Worm (Caenorhabditis elegans) whole organism, L4 larva: Measurements from ENCODE around the gene obr-2.

Experiments
- F10B5.3 ChIP-seq: sonication (generic microtip); optimal IDR thresholded peaks from 2 replicates; lab custom pipeline; 2016; ENCODE audit warnings: mild to moderate bottlenecking, missing genetic modification characterization, missing compliant biosample characterization
- F26F4.8 ChIP-seq: fragments of 200-800 bp; sonication (Bioruptor generic); conservative IDR thresholded peaks from 2 replicates; pipeline ENCODE4 v1.3.6; 2022; ENCODE audit warnings: missing genetic modification characterization, missing compliant biosample characterization
- F49E8.2 ChIP-seq: sonication (generic microtip); optimal IDR thresholded peaks from 2 replicates; lab custom pipeline; 2016; ENCODE audit warnings: missing compliant biosample characterization, mild to moderate bottlenecking, missing genetic modification characterization, borderline replicate concordance
- R02D3.7 ChIP-seq: fragments of 150-350 bp; sonication (generic microtip); optimal IDR thresholded peaks from 3 replicates; lab custom pipeline; 2014; ENCODE audit warnings: missing biosample characterization, missing genetic modification characterization
- T20F7.1 ChIP-seq: fragments of 200-800 bp; sonication (Bioruptor generic); optimal IDR thresholded peaks from 2 replicates; lab custom pipeline; 2018; ENCODE audit warnings: mild to moderate bottlenecking, missing genetic modification characterization, missing compliant biosample characterization
- Y48G9A.11 ChIP-seq: fragments of 200-800 bp; sonication (Bioruptor generic); IDR thresholded peaks from 2 replicates; pipeline ENCODE4 v1.3.6; 2022; ENCODE audit warnings: missing genetic modification reagents, missing genetic modification characterization, missing compliant biosample characterization
- Y5F2A.4 ChIP-seq: fragments of 200-800 bp; sonication (Bioruptor generic); optimal IDR thresholded peaks from 2 replicates; lab custom pipeline; 2018; ENCODE audit warnings: mild to moderate bottlenecking, missing genetic modification characterization, missing compliant biosample characterization
- ZK337.2 ChIP-seq: fragments of 200-800 bp; sonication (Bioruptor generic); IDR thresholded peaks from 2 replicates; pipeline ENCODE4 v1.3.6; 2022; ENCODE audit warnings: missing genetic modification reagents, missing genetic modification characterization, missing compliant biosample characterization
- aha-1 ChIP-seq: fragments of 150-350 bp; peaks from one replicate; lab custom pipeline; 2014; ENCODE audit warnings: missing biosample characterization, missing genetic modification characterization
- cey-2 ChIP-seq: sonication (generic microtip); optimal IDR thresholded peaks from 3 replicates; lab custom pipeline; 2017; ENCODE audit warnings: missing genetic modification characterization, mild to moderate bottlenecking, missing compliant biosample characterization, antibody characterized with exemption, borderline replicate concordance; ENCODE audit not compliant: insufficient read depth
- ctbp-1 ChIP-seq: fragments of 200-800 bp; sonication (Bioruptor generic); IDR thresholded peaks from 2 replicates; pipeline ENCODE4 v1.3.6; 2022; ENCODE audit warnings: missing genetic modification reagents, missing genetic modification characterization, missing compliant biosample characterization
- daf-12 ChIP-seq: fragments of 150-350 bp; optimal IDR thresholded peaks from 2 replicates; lab custom pipeline; 2014; ENCODE audit warnings: missing biosample characterization, missing genetic modification reagents, missing genetic modification characterization
- daf-16 ChIP-seq, 3 experiments: sonication (generic microtip); optimal IDR thresholded peaks; 2 replicates each; lab custom pipeline; 2016 to 2017; ENCODE audit warnings: missing genetic modification characterization in 3 of 3, missing genetic modification reagents in 3 of 3, mild to moderate bottlenecking in 2 of 3, missing compliant biosample characterization in 2 of 3, missing biosample characterization in 1 of 3, moderate library complexity in 1 of 3
- dmd-6 ChIP-seq: fragments of 200-800 bp; sonication (Bioruptor generic); IDR thresholded peaks from 2 replicates; pipeline ENCODE4 v1.3.6; 2022; ENCODE audit warnings: missing genetic modification reagents, missing genetic modification characterization, missing compliant biosample characterization
- dpl-1 ChIP-seq: fragments of 150-350 bp; optimal IDR thresholded peaks from 2 replicates; lab custom pipeline; 2014; ENCODE audit warnings: missing biosample characterization, missing genetic modification reagents, missing genetic modification characterization
- dve-1 ChIP-seq: sonication (generic microtip); optimal IDR thresholded peaks from 2 replicates; lab custom pipeline; 2017; ENCODE audit warnings: antibody characterized with exemption, mild to moderate bottlenecking, missing genetic modification characterization, missing compliant biosample characterization; ENCODE audit not compliant: insufficient read depth
- gei-8 ChIP-seq: fragments of 200-800 bp; sonication (Bioruptor generic); optimal IDR thresholded peaks from 2 replicates; lab custom pipeline; 2018; ENCODE audit warnings: mild to moderate bottlenecking, missing genetic modification characterization, missing compliant biosample characterization
- hlh-11 ChIP-seq: fragments of 200-800 bp; sonication (Bioruptor generic); optimal IDR thresholded peaks from 2 replicates; lab custom pipeline; 2018; ENCODE audit warnings: mild to moderate bottlenecking, missing genetic modification characterization, missing compliant biosample characterization
- lin-15B ChIP-seq: fragments of 150-350 bp; sonication (generic microtip); optimal IDR thresholded peaks from 3 replicates; lab custom pipeline; 2014; ENCODE audit warnings: missing biosample characterization, missing genetic modification characterization
- lin-29 ChIP-seq: fragments of 200-800 bp; sonication (Bioruptor generic); IDR thresholded peaks from 2 replicates; pipeline ENCODE4 v1.3.6; 2022; ENCODE audit warnings: missing genetic modification reagents, missing genetic modification characterization, missing compliant biosample characterization
- lin-38 ChIP-seq: fragments of 200-800 bp; sonication (Bioruptor generic); IDR thresholded peaks from 2 replicates; pipeline ENCODE4 v1.3.6; 2022; ENCODE audit warnings: missing genetic modification reagents, missing genetic modification characterization, missing compliant biosample characterization
- lsy-2 ChIP-seq, 2 experiments: fragments of 150-350 bp in 1 of 2; sonication (generic microtip) in 1 of 2; optimal IDR thresholded peaks; 2 replicates each; lab custom pipeline; 2014 to 2017; ENCODE audit warnings: missing biosample characterization in 2 of 2, missing genetic modification characterization in 2 of 2
- mes-2 ChIP-seq: sonication (generic microtip); optimal IDR thresholded peaks from 2 replicates; lab custom pipeline; 2016; ENCODE audit warnings: missing genotype, mild to moderate bottlenecking, missing genetic modification characterization, missing compliant biosample characterization; ENCODE audit not compliant: poor library complexity, severe bottlenecking
- mxl-3 ChIP-seq: fragments of 200-800 bp; sonication (Bioruptor generic); optimal IDR thresholded peaks from 2 replicates; lab custom pipeline; 2018; ENCODE audit warnings: mild to moderate bottlenecking, missing genetic modification characterization, missing compliant biosample characterization
- nhr-111 ChIP-seq: fragments of 200-800 bp; sonication (Bioruptor generic); optimal IDR thresholded peaks from 2 replicates; lab custom pipeline; 2018; ENCODE audit warnings: mild to moderate bottlenecking, missing genetic modification characterization, missing compliant biosample characterization
- nhr-28 ChIP-seq: fragments of 150-350 bp; optimal IDR thresholded peaks from 2 replicates; lab custom pipeline; 2014; ENCODE audit warnings: missing biosample characterization, missing genetic modification characterization
- rbr-2 ChIP-seq: sonication (generic microtip); optimal IDR thresholded peaks from 2 replicates; lab custom pipeline; 2016; ENCODE audit warnings: missing genotype, missing genetic modification characterization, missing compliant biosample characterization
- saeg-2 ChIP-seq: fragments of 200-800 bp; sonication (Bioruptor generic); IDR thresholded peaks from 2 replicates; pipeline ENCODE4 v1.3.6; 2022; ENCODE audit warnings: missing genetic modification reagents, missing genetic modification characterization, missing compliant biosample characterization
- skn-1 ChIP-seq: fragments of 150-350 bp; optimal IDR thresholded peaks from 2 replicates; lab custom pipeline; 2014; ENCODE audit warnings: missing biosample characterization, missing genetic modification characterization
- unc-130 ChIP-seq: sonication (generic microtip); optimal IDR thresholded peaks from 2 replicates; lab custom pipeline; 2016; ENCODE audit warnings: missing genetic modification reagents, missing genetic modification characterization, missing compliant biosample characterization
- zag-1 ChIP-seq: fragments of 150-350 bp; optimal IDR thresholded peaks from 2 replicates; lab custom pipeline; 2014; ENCODE audit warnings: missing biosample characterization, missing genetic modification characterization

The obr-2 gene

DNA sequence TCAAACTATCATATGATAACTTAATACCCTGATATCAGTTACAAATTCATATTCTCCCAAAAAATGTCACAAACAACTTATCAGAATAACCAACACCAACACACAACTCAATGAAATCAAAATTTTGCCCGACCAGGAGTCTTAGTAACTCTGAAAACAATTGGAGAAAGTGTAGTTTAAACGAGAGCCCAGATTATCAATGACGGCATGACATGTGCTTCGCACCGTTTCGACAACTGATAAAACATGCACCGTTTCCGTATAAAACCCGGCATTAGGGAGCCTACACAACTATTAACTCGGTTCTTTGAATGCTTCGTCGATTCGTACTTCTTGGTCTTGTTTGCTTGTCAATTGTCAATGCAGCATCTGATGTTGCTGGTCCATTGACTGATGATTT, 20.4 kb downstream of the obr-2 start, which contains the start of gene fil-1:
Gene fil-1 (plus strand): TSS at position 219 of the 400 bp plus-strand sequence.
- TF ChIP-seq nhr-28 (tag; lab: Kevin White, UChicago) (peak; percentile 59), ctbp-1 (GFP tag; lab: Robert Waterston, UW) (no peak), dve-1 (peak; percentile 26), F49E8.2 (no peak), lin-15B (tag; lab: Kevin White, UChicago) (no peak), dpl-1 (GFP tag; lab: Kevin White, UChicago) (no peak), F26F4.8 (GFP tag; lab: Robert Waterston, UW) (no peak), mxl-3 (GFP tag; lab: Kevin White, UChicago) (peak; percentile 52), daf-16 (GFP tag; optimal IDR thresholded peaks at IDR 0.05; lab: Kevin White, UChicago) (no peak), daf-16 (tag; optimal IDR thresholded peaks at IDR 0.05; lab: Kevin White, UChicago) (peak; percentile 88), Y5F2A.4 (no peak), saeg-2 (GFP tag; lab: Robert Waterston, UW) (no peak), dmd-6 (GFP tag; lab: Robert Waterston, UW) (peak; percentile 65), hlh-11 (tag; lab: Kevin White, UChicago) (peak; percentile 34), ZK337.2 (GFP tag; lab: Robert Waterston, UW) (no peak), zag-1 (tag; lab: Kevin White, UChicago) (no peak)

DNA sequence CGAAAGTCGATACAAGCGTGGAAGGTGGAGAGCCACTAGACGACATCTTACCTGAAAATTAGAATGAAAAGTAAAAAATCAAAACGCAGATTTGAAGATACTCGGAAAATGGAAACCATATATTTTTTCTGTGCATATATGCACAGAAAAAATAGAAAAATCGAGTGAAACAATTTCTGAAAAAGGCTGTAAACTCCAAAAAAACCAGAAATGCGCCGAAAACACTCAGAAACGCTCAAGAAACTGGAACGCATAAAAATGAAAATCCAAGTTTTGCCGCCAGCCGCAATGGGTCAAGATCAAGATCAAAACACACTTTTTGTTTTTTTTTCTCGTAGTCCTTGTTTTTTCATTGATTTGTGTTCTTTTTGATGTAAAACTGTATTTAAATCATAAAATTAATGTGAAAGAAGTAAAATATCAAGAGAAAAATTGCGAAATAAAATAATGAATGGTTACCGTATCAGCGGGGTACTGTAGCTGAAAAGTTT, 21.4 kb downstream of the obr-2 start, which contains the start of gene T01C3.3:
Gene T01C3.3 (minus strand): TSS at position 51 of the 491 bp plus-strand sequence.
- TF ChIP-seq unc-130 (GFP tag; lab: Kevin White, UChicago) (peak; percentile 59), mes-2 (tag; lab: Kevin White, UChicago) (no peak), lin-38 (GFP tag; lab: Robert Waterston, UW) (peak; percentile 63), Y48G9A.11 (peak; percentile 81)

DNA sequence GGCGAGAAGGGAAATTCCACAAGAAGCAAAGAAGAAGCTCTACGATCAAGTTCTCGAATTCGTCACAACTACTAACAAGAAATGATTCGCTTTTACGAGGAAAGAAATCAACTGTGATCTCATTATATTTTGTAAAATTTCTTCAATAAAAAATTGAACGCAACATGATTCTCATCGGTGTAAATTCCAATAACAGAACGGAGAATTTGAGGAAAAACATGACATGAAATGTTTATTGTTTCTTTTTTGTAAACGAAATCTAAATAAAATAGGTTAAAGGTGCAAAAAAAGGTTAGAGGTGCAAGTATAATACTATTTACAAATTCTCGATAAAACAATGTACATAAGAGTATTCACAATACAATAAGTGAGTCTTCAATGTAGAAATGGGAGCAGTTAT, 22.6 kb downstream of the obr-2 start:
- TF ChIP-seq lin-29 (GFP tag; lab: Robert Waterston, UW) (no peak), cey-2 (tag; lab: Kevin White, UChicago) (no peak), gei-8 (GFP tag; lab: Kevin White, UChicago) (no peak), nhr-111 (GFP tag; lab: Kevin White, UChicago) (no peak), F10B5.3 (tag; lab: Kevin White, UChicago) (no peak), unc-130 (GFP tag; lab: Kevin White, UChicago) (peak; percentile 1), aha-1 (peak; percentile 75), skn-1 (no peak), Y48G9A.11 (peak; percentile 46; the same call in 1 of the 2 replicates), F49E8.2 (peak; percentile 16), daf-12 (tag; lab: Kevin White, UChicago) (no peak)

DNA sequence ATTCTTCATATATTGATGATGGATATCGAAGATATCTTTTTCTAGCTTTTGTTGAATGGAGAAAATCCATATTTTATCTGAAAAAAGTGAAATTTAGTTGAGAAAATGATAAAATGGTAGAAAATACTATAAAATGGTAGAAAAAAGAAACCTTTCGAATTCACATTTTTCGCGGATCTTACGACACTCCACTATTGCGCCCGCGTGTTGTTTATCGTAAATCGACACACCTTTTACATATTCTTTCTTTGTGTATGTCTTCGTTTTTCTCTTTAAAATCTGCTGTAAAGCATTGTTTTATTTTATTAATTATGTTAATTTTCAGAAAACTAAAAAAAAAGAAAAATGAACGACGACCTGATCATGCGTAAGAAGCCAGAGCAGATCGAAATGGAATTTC, 23.2 kb downstream of the obr-2 start, which contains the start of the genes cdt-2 and T01C3.2:
Gene cdt-2 (minus strand): TSS at position 284 of the 400 bp plus-strand sequence.
Gene T01C3.2 (plus strand): TSS at position 326 of the 400 bp plus-strand sequence.
- peak; percentile 31 for TF ChIP-seq dve-1
- TF ChIP-seq R02D3.7 (tag; lab: Kevin White, UChicago): peak; percentile 70
- TF ChIP-seq lsy-2 (tag; optimal IDR thresholded peaks at IDR 0.05; lab: Kevin White, UChicago): peak in 1 of 2 experiments; percentile 58
- TF ChIP-seq dpl-1 (GFP tag; lab: Kevin White, UChicago): peak; percentile 83
- TF ChIP-seq lin-38 (GFP tag; lab: Robert Waterston, UW): peak; percentile 48
- no peak for TF ChIP-seq rbr-2 (tag; lab: Kevin White, UChicago)
- TF ChIP-seq Y48G9A.11: peak; percentile 93
- no peak for TF ChIP-seq daf-16 (GFP tag; optimal IDR thresholded peaks at IDR 0.05; lab: Kevin White, UChicago)
- TF ChIP-seq daf-16 (tag; optimal IDR thresholded peaks at IDR 0.05; lab: Kevin White, UChicago): peak; percentile 32
- peak; percentile 51 for TF ChIP-seq mes-2 (tag; lab: Kevin White, UChicago)
- no peak for TF ChIP-seq F10B5.3 (tag; lab: Kevin White, UChicago)
- TF ChIP-seq T20F7.1 (GFP tag; lab: Kevin White, UChicago): peak; percentile 95
